Fruit fly (Drosophila melanogaster) whole organism, embryonic: ENCODE measurements around the gene CG32544.
A peak's percentile ranks its signal among the peaks of the same experiment; 100 is the strongest.

ENCODE experiments used
- Asciz ChIP-seq: fragments of 200-800 bp; sonication (Bioruptor generic); optimal IDR thresholded peaks from 2 replicates; lab custom pipeline; 2017; ENCODE audit warnings: missing biosample characterization, mild to moderate bottlenecking, missing genetic modification characterization, missing genetic modification reagents
- Atf3 ChIP-seq: fragments of 200-800 bp; sonication (Bioruptor generic); optimal IDR thresholded peaks from 3 replicates; lab custom pipeline; 2016; ENCODE audit warnings: missing biosample characterization, missing genetic modification characterization
- Atf6 ChIP-seq: fragments of 200-800 bp; sonication (Bioruptor generic); IDR thresholded peaks from 2 replicates; pipeline ENCODE4 v1.3.6; 2022; ENCODE audit warnings: missing biosample characterization, missing genetic modification characterization
- Bgb ChIP-seq: fragments of 200-800 bp; sonication (Bioruptor generic); IDR thresholded peaks from 2 replicates; pipeline ENCODE4 v1.3.6; 2022; ENCODE audit warnings: missing biosample characterization, missing genetic modification characterization; ENCODE audit not compliant: partially characterized antibody
- Bteb2 ChIP-seq: fragments of 200-800 bp; sonication (Bioruptor generic); optimal IDR thresholded peaks from 2 replicates; lab custom pipeline; 2016; ENCODE audit warnings: missing biosample characterization, missing genetic modification characterization
- CG10267 ChIP-seq: fragments of 200-800 bp; sonication (Bioruptor generic); optimal IDR thresholded peaks from 2 replicates; lab custom pipeline; 2018; ENCODE audit warnings: missing biosample characterization, mild to moderate bottlenecking, missing genetic modification characterization, moderate library complexity
- CG10462 ChIP-seq: fragments of 200-800 bp; sonication (Bioruptor generic); optimal IDR thresholded peaks from 2 replicates; lab custom pipeline; 2016; ENCODE audit warnings: missing biosample characterization, missing genetic modification characterization
- CG10959 ChIP-seq: fragments of 200-800 bp; sonication (Bioruptor generic); IDR thresholded peaks from 2 replicates; pipeline ENCODE4 v1.3.6; 2022; ENCODE audit warnings: missing biosample characterization, missing genetic modification characterization
- CG11456 ChIP-seq: fragments of 200-800 bp; sonication (Bioruptor generic); IDR thresholded peaks from 3 replicates; pipeline ENCODE4 v1.3.6; 2022; ENCODE audit warnings: missing biosample characterization, missing genetic modification characterization
- CG1603 ChIP-seq: fragments of 200-800 bp; sonication (Bioruptor generic); optimal IDR thresholded peaks from 2 replicates; lab custom pipeline; 2019; ENCODE audit warnings: missing biosample characterization, mild to moderate bottlenecking, missing genetic modification characterization, moderate library complexity
- CG16813 ChIP-seq: fragments of 200-800 bp; sonication (Bioruptor generic); IDR thresholded peaks from 3 replicates; pipeline ENCODE4 v1.3.6; 2022; ENCODE audit warnings: missing biosample characterization, missing genetic modification characterization; ENCODE audit not compliant: partially characterized antibody
- CG17612 ChIP-seq: fragments of 200-800 bp; sonication (Bioruptor generic); IDR thresholded peaks from 2 replicates; pipeline ENCODE4 v1.3.6; 2022; ENCODE audit warnings: missing biosample characterization, missing genetic modification characterization
- CG18011 ChIP-seq: fragments of 200-800 bp; sonication (Bioruptor generic); optimal IDR thresholded peaks from 2 replicates; lab custom pipeline; 2017; ENCODE audit warnings: missing biosample characterization, missing genetic modification characterization, mild to moderate bottlenecking, moderate library complexity, missing genotype
- CG2116 ChIP-seq: fragments of 200-800 bp; sonication (Bioruptor generic); optimal IDR thresholded peaks from 3 replicates; lab custom pipeline; 2018; ENCODE audit warnings: missing biosample characterization, mild to moderate bottlenecking, missing genetic modification characterization
- CG2889 ChIP-seq: fragments of 200-800 bp; sonication (Bioruptor generic); IDR thresholded peaks from 3 replicates; pipeline ENCODE4 v1.3.6; 2022; ENCODE audit warnings: missing biosample characterization, missing genetic modification characterization
- CG7963 ChIP-seq: fragments of 200-800 bp; sonication (Bioruptor generic); IDR thresholded peaks from 3 replicates; pipeline ENCODE4 v1.3.6; 2022; ENCODE audit warnings: missing biosample characterization, missing genetic modification characterization; ENCODE audit not compliant: partially characterized antibody
- CG8359 ChIP-seq: fragments of 200-800 bp; sonication (Bioruptor generic); optimal IDR thresholded peaks from 2 replicates; lab custom pipeline; 2017; ENCODE audit warnings: missing biosample characterization, mild to moderate bottlenecking, missing genetic modification characterization, borderline replicate concordance
- CG9797 ChIP-seq: fragments of 200-800 bp; sonication (Bioruptor generic); optimal IDR thresholded peaks from 3 replicates; lab custom pipeline; 2018; ENCODE audit warnings: missing biosample characterization, mild to moderate bottlenecking, missing genetic modification characterization
- Camta ChIP-seq: fragments of 200-800 bp; sonication (Bioruptor generic); optimal IDR thresholded peaks from 2 replicates; lab custom pipeline; 2016; ENCODE audit warnings: missing biosample characterization, missing genetic modification characterization
- D19A ChIP-seq: fragments of 200-800 bp; optimal IDR thresholded peaks from 3 replicates; lab custom pipeline; 2019; ENCODE audit warnings: missing biosample characterization, mild to moderate bottlenecking, missing genetic modification characterization, moderate library complexity
- Doc2 ChIP-seq: fragments of 200-800 bp; sonication (Bioruptor generic); IDR thresholded peaks from 2 replicates; pipeline ENCODE4 v1.3.6; 2022; ENCODE audit warnings: missing biosample characterization, missing genetic modification characterization
- Ets65A ChIP-seq: fragments of 200-800 bp; sonication (Bioruptor generic); peaks from one replicate; lab custom pipeline; 2016; ENCODE audit warnings: missing biosample characterization, missing genetic modification characterization
- Ets97D ChIP-seq: fragments of 200-800 bp; sonication (Bioruptor generic); optimal IDR thresholded peaks from 3 replicates; lab custom pipeline; 2016; ENCODE audit warnings: missing biosample characterization, missing genetic modification characterization
- HLH54F ChIP-seq: fragments of 200-800 bp; sonication (Bioruptor generic); optimal IDR thresholded peaks from 3 replicates; lab custom pipeline; 2016; ENCODE audit warnings: missing biosample characterization, missing genetic modification characterization
- Hr78 ChIP-seq, 2 experiments: fragments of 200-800 bp in 1 of 2; fragments of >200 bp in 1 of 2; sonication (Bioruptor generic) in 1 of 2; optimal IDR thresholded peaks; 2 replicates each; lab custom pipeline; 2017 to 2019; ENCODE audit warnings: missing biosample characterization in 2 of 2, missing genetic modification characterization in 2 of 2, mild to moderate bottlenecking in 1 of 2, moderate library complexity in 1 of 2
- Hsf ChIP-seq: fragments of 200-800 bp; sonication (Bioruptor generic); optimal IDR thresholded peaks from 3 replicates; lab custom pipeline; 2016; ENCODE audit warnings: missing biosample characterization, missing genetic modification characterization
- Max ChIP-seq: fragments of 200-800 bp; sonication (Bioruptor generic); optimal IDR thresholded peaks from 2 replicates; lab custom pipeline; 2016; ENCODE audit warnings: missing biosample characterization, mild to moderate bottlenecking, missing genetic modification characterization
- Opbp ChIP-seq: fragments of 200-800 bp; sonication (Bioruptor generic); IDR thresholded peaks from 3 replicates; pipeline ENCODE4 v1.3.6; 2022; ENCODE audit warnings: missing biosample characterization, missing genetic modification characterization; ENCODE audit not compliant: partially characterized antibody
- Scr ChIP-seq: fragments of 200-800 bp; sonication (Bioruptor generic); IDR thresholded peaks from 2 replicates; pipeline ENCODE4 v1.3.6; 2022; ENCODE audit warnings: missing biosample characterization, missing genetic modification characterization; ENCODE audit not compliant: partially characterized antibody
- az2 ChIP-seq: fragments of 200-800 bp; sonication (Bioruptor generic); optimal IDR thresholded peaks from 3 replicates; lab custom pipeline; 2016; ENCODE audit warnings: missing biosample characterization, missing genetic modification characterization
- bbx ChIP-seq: fragments of 200-800 bp; sonication (Bioruptor generic); IDR thresholded peaks from 2 replicates; pipeline ENCODE4 v1.3.6; 2022; ENCODE audit warnings: missing biosample characterization, missing genetic modification characterization; ENCODE audit not compliant: partially characterized antibody
- h ChIP-seq: fragments of >200 bp; optimal IDR thresholded peaks from 2 replicates; lab custom pipeline; 2017
- ham ChIP-seq: fragments of 200-800 bp; sonication (Bioruptor generic); IDR thresholded peaks from 2 replicates; pipeline ENCODE4 v1.3.6; 2022; ENCODE audit warnings: missing biosample characterization, missing genetic modification characterization
- hkb ChIP-seq, 2 experiments: fragments of 200-800 bp in 1 of 2; fragments of >200 bp in 1 of 2; sonication (Bioruptor generic) in 1 of 2; IDR thresholded peaks in 1 of 2; optimal IDR thresholded peaks in 1 of 2; 2 replicates each; pipeline versions ENCODE4 v1.3.6 to Lab custom; 2017 to 2022; ENCODE audit warnings: missing biosample characterization in 1 of 2, missing genetic modification characterization in 1 of 2
- inv ChIP-seq: fragments of 200-800 bp; sonication (Bioruptor generic); IDR thresholded peaks from 2 replicates; pipeline ENCODE4 v1.3.6; 2022; ENCODE audit warnings: missing biosample characterization, missing genetic modification characterization; ENCODE audit not compliant: partially characterized antibody
- kah ChIP-seq: fragments of 200-800 bp; sonication (Bioruptor generic); optimal IDR thresholded peaks from 2 replicates; lab custom pipeline; 2018; ENCODE audit warnings: missing biosample characterization, mild to moderate bottlenecking, missing genetic modification characterization
- klu ChIP-seq: fragments of 200-800 bp; sonication (Bioruptor generic); IDR thresholded peaks from 2 replicates; pipeline ENCODE4 v1.3.6; 2022; ENCODE audit warnings: missing biosample characterization, missing genetic modification characterization
- nmo ChIP-seq: fragments of 200-800 bp; sonication (Bioruptor generic); optimal IDR thresholded peaks from 2 replicates; lab custom pipeline; 2018; ENCODE audit warnings: missing biosample characterization, mild to moderate bottlenecking, missing genetic modification characterization, moderate library complexity
- prd ChIP-seq, 3 experiments: fragments of >200 bp in 2 of 3; fragments of 200-800 bp in 1 of 3; sonication (Bioruptor generic) in 1 of 3; optimal IDR thresholded peaks in 2 of 3; IDR thresholded peaks in 1 of 3; 2 replicates in 2 of 3; 3 replicates in 1 of 3; pipeline versions ENCODE4 v1.3.6 to Lab custom; 2017 to 2022; ENCODE audit warnings: missing biosample characterization in 1 of 3, missing genetic modification characterization in 1 of 3
- pzg ChIP-seq: fragments of 200-800 bp; sonication (Bioruptor generic); optimal IDR thresholded peaks from 3 replicates; lab custom pipeline; 2018; ENCODE audit warnings: missing biosample characterization, mild to moderate bottlenecking, missing genetic modification characterization, moderate library complexity
- ro ChIP-seq: fragments of 200-800 bp; sonication (Bioruptor generic); IDR thresholded peaks from 2 replicates; pipeline ENCODE4 v1.3.6; 2022; ENCODE audit warnings: missing biosample characterization, missing genetic modification characterization
- ssp ChIP-seq: fragments of 200-800 bp; sonication (Bioruptor generic); IDR thresholded peaks from 2 replicates; pipeline ENCODE4 v1.3.6; 2022; ENCODE audit warnings: missing biosample characterization, missing genetic modification characterization
- tio ChIP-seq: fragments of 200-800 bp; sonication (Bioruptor generic); optimal IDR thresholded peaks from 2 replicates; lab custom pipeline; 2017; ENCODE audit warnings: missing biosample characterization, missing genetic modification characterization, inconsistent platforms
- tll ChIP-seq, 2 experiments: fragments of 200-800 bp in 1 of 2; fragments of >200 bp in 1 of 2; sonication (Bioruptor generic) in 1 of 2; optimal IDR thresholded peaks; 2 replicates each; lab custom pipeline; 2017 to 2019; ENCODE audit warnings: missing biosample characterization in 2 of 2, missing genetic modification characterization in 2 of 2, mild to moderate bottlenecking in 1 of 2, moderate library complexity in 1 of 2
- tna ChIP-seq: fragments of 200-800 bp; sonication (Bioruptor generic); IDR thresholded peaks from 2 replicates; pipeline ENCODE4 v1.3.6; 2022; ENCODE audit warnings: missing biosample characterization, missing genetic modification characterization; ENCODE audit not compliant: partially characterized antibody
- tx ChIP-seq: fragments of 200-800 bp; sonication (Bioruptor generic); optimal IDR thresholded peaks from 2 replicates; lab custom pipeline; 2016; ENCODE audit warnings: missing biosample characterization, missing genetic modification characterization

Gene CG32544

DNA sequence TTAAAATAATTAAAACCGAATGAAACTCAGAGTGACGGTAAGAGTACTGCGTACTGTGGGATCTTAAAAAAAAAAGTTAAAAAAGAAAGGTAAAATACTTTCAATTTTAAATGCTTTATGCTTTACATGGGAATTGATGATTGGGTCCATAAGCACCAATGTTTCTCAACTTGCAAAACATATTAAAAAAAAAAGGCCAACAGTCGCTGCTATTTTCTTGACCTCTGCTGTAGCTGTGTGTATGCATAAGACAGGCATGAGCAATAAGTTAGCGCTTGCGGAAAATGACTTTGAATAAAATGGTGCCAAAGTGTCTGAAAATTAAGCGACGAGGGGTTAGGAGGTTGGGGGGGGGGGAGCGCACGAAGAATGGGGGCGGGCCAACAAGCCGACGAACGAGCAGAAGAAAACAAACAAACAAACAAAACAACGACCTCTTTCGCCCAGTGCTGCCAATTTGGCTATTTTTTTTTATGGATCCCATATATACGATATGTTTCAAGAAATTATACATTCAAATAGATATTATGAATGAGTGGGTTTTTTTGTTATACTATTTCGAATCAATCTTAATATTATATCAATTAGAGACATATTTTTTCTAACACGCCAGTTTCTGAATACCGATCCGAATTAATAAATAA is 9.5 kb downstream of the CG32544 start (continued):
- peak; percentile 77; the same call in 2 of the 3 replicates for TF ChIP-seq CG11456 (GFP tag; lab: Robert Waterston, UW)
- no peak for TF ChIP-seq prd (optimal IDR thresholded peaks at IDR 0.05; lab: Kevin White, UChicago)
- peak; percentile 70 for TF ChIP-seq prd (GFP tag; IDR thresholded peaks at IDR 0.05; lab: Robert Waterston, UW)
- TF ChIP-seq CG10462 (GFP tag; lab: Kevin White, UChicago) = no peak
- peak; percentile 45 for TF ChIP-seq nmo (GFP tag; lab: Kevin White, UChicago)
- TF ChIP-seq Atf3 (GFP tag; lab: Kevin White, UChicago) = no peak
- peak; percentile 34 for TF ChIP-seq CG10267 (tag; lab: Kevin White, UChicago)
- no peak for TF ChIP-seq Doc2
- no peak for TF ChIP-seq inv
- TF ChIP-seq Camta (GFP tag; lab: Kevin White, UChicago) = peak; percentile 42
- no peak for TF ChIP-seq tio (GFP tag; lab: Kevin White, UChicago)
- no peak for TF ChIP-seq hkb (optimal IDR thresholded peaks at IDR 0.05; lab: Kevin White, UChicago)
- peak; percentile 82 for TF ChIP-seq hkb (GFP tag; IDR thresholded peaks at IDR 0.05; lab: Robert Waterston, UW)
- TF ChIP-seq HLH54F (GFP tag; lab: Kevin White, UChicago) = peak; percentile 7
- no peak for TF ChIP-seq CG1603 (tag; lab: Kevin White, UChicago)
- TF ChIP-seq Max (GFP tag; lab: Kevin White, UChicago) = no peak
- TF ChIP-seq Asciz (GFP tag; lab: Kevin White, UChicago) = peak; percentile 22
- TF ChIP-seq Hsf = peak; percentile 41
- TF ChIP-seq ssp (GFP tag; lab: Robert Waterston, UW) = 0 out of 2 replicates have a peak, but pooled peaks have one; percentile 28
- TF ChIP-seq CG8359 (GFP tag; lab: Kevin White, UChicago) = no peak
- no peak for TF ChIP-seq klu (GFP tag; lab: Robert Waterston, UW)
- no peak for TF ChIP-seq Bteb2 (GFP tag; lab: Kevin White, UChicago)
- TF ChIP-seq ro = no peak
- TF ChIP-seq, all 482 proteins: peak for 190

DNA sequence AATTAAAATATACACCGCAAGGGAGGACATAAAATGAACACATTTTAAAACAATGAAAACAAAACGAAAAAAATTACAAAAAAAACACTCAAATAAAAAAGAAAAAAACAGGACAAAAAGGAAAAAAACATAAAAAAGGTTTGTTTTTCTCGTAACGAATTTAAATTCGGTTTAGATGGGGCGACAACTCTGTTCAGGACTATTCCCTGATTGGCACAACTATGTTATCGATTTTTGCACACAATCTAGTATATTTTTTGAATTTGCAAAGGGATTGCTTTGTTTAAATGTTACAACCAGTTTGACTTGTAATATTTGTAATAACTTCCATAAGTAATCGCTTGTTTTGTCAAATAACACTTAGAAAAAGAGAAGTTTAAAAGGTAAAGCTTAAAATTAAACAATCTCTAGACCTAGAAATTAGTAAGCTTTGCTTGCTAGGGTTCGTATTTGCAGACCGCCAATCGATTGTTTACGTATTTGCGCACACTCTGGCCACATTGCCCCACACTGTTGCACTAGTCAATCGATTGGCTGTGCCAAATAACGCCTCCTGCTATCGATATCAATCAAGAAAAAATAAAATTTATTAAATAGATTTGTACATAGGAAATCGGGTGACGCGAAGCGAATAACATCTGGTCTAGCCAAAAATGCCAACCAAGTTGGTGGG is 24.1 kb downstream of the CG32544 start, which contains the start of gene CG7332:
Gene CG7332 (plus strand): TSS at position 515 of the 673 bp plus-strand sequence.
- TF ChIP-seq inv (peak; percentile 59), Hr78 (GFP tag; optimal IDR thresholded peaks at IDR 0.05; lab: Kevin White, UChicago) (no peak), CG2116 (GFP tag; lab: Kevin White, UChicago) (peak; percentile 94), az2 (GFP tag; lab: Kevin White, UChicago) (peak; percentile 15), kah (GFP tag; lab: Kevin White, UChicago) (no peak), Opbp (peak; percentile 54; the same call in 1 of the 3 replicates), Ets65A (GFP tag; lab: Kevin White, UChicago) (no peak), CG16813 (GFP tag; lab: Robert Waterston, UW) (peak; percentile 66), Atf6 (GFP tag; lab: Robert Waterston, UW) (0 out of 2 replicates have a peak, but pooled peaks have one; percentile 28), D19A (tag; lab: Kevin White, UChicago) (no peak), tll (GFP tag; optimal IDR thresholded peaks at IDR 0.05; lab: Kevin White, UChicago) (no peak), CG17612 (GFP tag; lab: Robert Waterston, UW) (no peak), tna (peak; percentile 65; the same call in 1 of the 2 replicates), Bgb (peak; percentile 66), CG2889 (no peak), CG10959 (GFP tag; lab: Robert Waterston, UW) (no peak), bbx (GFP tag; lab: Robert Waterston, UW) (peak; percentile 70), h (lab: Kevin White, UChicago) (no peak), tx (GFP tag; lab: Kevin White, UChicago) (no peak), pzg (GFP tag; lab: Kevin White, UChicago) (peak; percentile 65), CG7963 (GFP tag; lab: Robert Waterston, UW) (peak; percentile 61; the same call in 2 of the 3 replicates), CG9797 (GFP tag; lab: Kevin White, UChicago) (peak; percentile 69), Scr (peak; percentile 66), CG18011 (no peak), ham (no peak), Ets97D (GFP tag; lab: Kevin White, UChicago) (peak; percentile 14)
